Fruit fly (Drosophila melanogaster) whole organism, embryonic: ENCODE data around the gene MAPk-Ak2.

Experiments used
- Ada2b ChIP-seq: fragments of 200-800 bp; sonication (Bioruptor generic); IDR thresholded peaks from 2 replicates; pipeline ENCODE4 v1.3.6; 2022; ENCODE audit warnings: missing biosample characterization, missing genetic modification characterization
- Bteb2 ChIP-seq: fragments of 200-800 bp; sonication (Bioruptor generic); optimal IDR thresholded peaks from 2 replicates; lab custom pipeline; 2016; ENCODE audit warnings: missing biosample characterization, missing genetic modification characterization
- C15 ChIP-seq: fragments of 200-800 bp; sonication (Bioruptor generic); IDR thresholded peaks from 3 replicates; pipeline ENCODE4 v1.3.6; 2022; ENCODE audit warnings: missing biosample characterization, missing genetic modification characterization
- CG10959 ChIP-seq: fragments of 200-800 bp; sonication (Bioruptor generic); IDR thresholded peaks from 2 replicates; pipeline ENCODE4 v1.3.6; 2022; ENCODE audit warnings: missing biosample characterization, missing genetic modification characterization
- CG11560 ChIP-seq: fragments of 200-800 bp; sonication (Bioruptor generic); IDR thresholded peaks from 3 replicates; pipeline ENCODE4 v1.3.6; 2022; ENCODE audit warnings: missing biosample characterization, missing genetic modification characterization
- CG11695 ChIP-seq: fragments of 200-800 bp; sonication (Bioruptor generic); IDR thresholded peaks from 3 replicates; pipeline ENCODE4 v1.3.6; 2022; ENCODE audit warnings: missing biosample characterization, missing genetic modification characterization
- CG1233 ChIP-seq: fragments of 200-800 bp; sonication (Bioruptor generic); optimal IDR thresholded peaks from 4 replicates; lab custom pipeline; 2018; ENCODE audit warnings: missing biosample characterization, mild to moderate bottlenecking, missing genetic modification characterization
- CG14441 ChIP-seq: fragments of 200-800 bp; sonication (Bioruptor generic); IDR thresholded peaks from 2 replicates; pipeline ENCODE4 v1.3.6; 2022; ENCODE audit warnings: missing biosample characterization, missing genetic modification characterization
- CG16813 ChIP-seq: fragments of 200-800 bp; sonication (Bioruptor generic); IDR thresholded peaks from 3 replicates; pipeline ENCODE4 v1.3.6; 2022; ENCODE audit warnings: missing biosample characterization, missing genetic modification characterization; ENCODE audit not compliant: partially characterized antibody
- CG17361 ChIP-seq: fragments of 200-800 bp; sonication (Bioruptor generic); IDR thresholded peaks from 3 replicates; pipeline ENCODE4 v1.3.6; 2022; ENCODE audit warnings: missing biosample characterization, missing genetic modification characterization
- CG30403 ChIP-seq: fragments of 200-800 bp; sonication (Bioruptor generic); optimal IDR thresholded peaks from 3 replicates; lab custom pipeline; 2016; ENCODE audit warnings: missing biosample characterization, missing genetic modification characterization
- CG3065 ChIP-seq: fragments of 200-800 bp; sonication (Bioruptor generic); optimal IDR thresholded peaks from 2 replicates; lab custom pipeline; 2016; ENCODE audit warnings: missing biosample characterization, missing genetic modification characterization
- CG42726 ChIP-seq: fragments of 200-800 bp; sonication (Bioruptor generic); IDR thresholded peaks from 2 replicates; pipeline ENCODE4 v1.3.6; 2022; ENCODE audit warnings: missing biosample characterization, missing genetic modification characterization; ENCODE audit not compliant: partially characterized antibody
- CG43689 ChIP-seq: fragments of 200-800 bp; sonication (Bioruptor generic); IDR thresholded peaks from 2 replicates; pipeline ENCODE4 v1.3.6; 2022; ENCODE audit warnings: missing biosample characterization, missing genetic modification characterization
- CG7987 ChIP-seq: fragments of 200-800 bp; sonication (Bioruptor generic); optimal IDR thresholded peaks from 2 replicates; lab custom pipeline; 2018; ENCODE audit warnings: missing biosample characterization, mild to moderate bottlenecking, missing genetic modification characterization, moderate library complexity
- CG8359 ChIP-seq: fragments of 200-800 bp; sonication (Bioruptor generic); optimal IDR thresholded peaks from 2 replicates; lab custom pipeline; 2017; ENCODE audit warnings: missing biosample characterization, mild to moderate bottlenecking, missing genetic modification characterization, borderline replicate concordance
- CG9876 ChIP-seq: fragments of 200-800 bp; sonication (Bioruptor generic); optimal IDR thresholded peaks from 2 replicates; lab custom pipeline; 2016; ENCODE audit warnings: missing biosample characterization, missing genetic modification characterization
- CG9932 ChIP-seq: fragments of 200-800 bp; sonication (Bioruptor generic); IDR thresholded peaks from 2 replicates; pipeline ENCODE4 v1.3.6; 2022; ENCODE audit warnings: missing biosample characterization, missing genetic modification characterization
- Ets65A ChIP-seq: fragments of 200-800 bp; sonication (Bioruptor generic); peaks from one replicate; lab custom pipeline; 2016; ENCODE audit warnings: missing biosample characterization, missing genetic modification characterization
- Gsc ChIP-seq: fragments of 200-800 bp; sonication (Bioruptor generic); IDR thresholded peaks from 2 replicates; pipeline ENCODE4 v1.3.6; 2022; ENCODE audit warnings: missing biosample characterization, missing genetic modification characterization
- HLH54F ChIP-seq: fragments of 200-800 bp; sonication (Bioruptor generic); optimal IDR thresholded peaks from 3 replicates; lab custom pipeline; 2016; ENCODE audit warnings: missing biosample characterization, missing genetic modification characterization
- HLHmδ ChIP-seq: fragments of 200-800 bp; sonication (Bioruptor generic); optimal IDR thresholded peaks from 2 replicates; lab custom pipeline; 2018; ENCODE audit warnings: missing biosample characterization, mild to moderate bottlenecking, missing genetic modification characterization, moderate library complexity
- Max ChIP-seq: fragments of 200-800 bp; sonication (Bioruptor generic); optimal IDR thresholded peaks from 2 replicates; lab custom pipeline; 2016; ENCODE audit warnings: missing biosample characterization, mild to moderate bottlenecking, missing genetic modification characterization
- NfI ChIP-seq: fragments of 200-800 bp; sonication (Bioruptor generic); optimal IDR thresholded peaks from 3 replicates; lab custom pipeline; 2018; ENCODE audit warnings: missing biosample characterization, mild to moderate bottlenecking, missing genetic modification characterization, moderate library complexity
- Oaz ChIP-seq: fragments of 200-800 bp; sonication (Bioruptor generic); IDR thresholded peaks from 2 replicates; pipeline ENCODE4 v1.3.6; 2022; ENCODE audit warnings: missing biosample characterization, missing genetic modification characterization
- Scr ChIP-seq: fragments of 200-800 bp; sonication (Bioruptor generic); IDR thresholded peaks from 2 replicates; pipeline ENCODE4 v1.3.6; 2022; ENCODE audit warnings: missing biosample characterization, missing genetic modification characterization; ENCODE audit not compliant: partially characterized antibody
- Stat92E ChIP-seq, 3 experiments: fragments of >200 bp in 2 of 3; fragments of 200-800 bp in 1 of 3; sonication (Bioruptor generic) in 1 of 3; optimal IDR thresholded peaks; 2 replicates each; lab custom pipeline; 2017 to 2019; ENCODE audit warnings: missing biosample characterization in 3 of 3, missing genetic modification characterization in 3 of 3, mild to moderate bottlenecking in 1 of 3, moderate library complexity in 1 of 3
- ab ChIP-seq: fragments of 200-800 bp; sonication (Bioruptor generic); optimal IDR thresholded peaks from 2 replicates; lab custom pipeline; 2016; ENCODE audit warnings: missing biosample characterization, missing genetic modification characterization
- ap ChIP-seq: fragments of 200-800 bp; sonication (Bioruptor generic); IDR thresholded peaks from 2 replicates; pipeline ENCODE4 v1.3.6; 2022; ENCODE audit warnings: missing biosample characterization, missing genetic modification characterization
- btn ChIP-seq: fragments of 200-800 bp; sonication (Bioruptor generic); optimal IDR thresholded peaks from 2 replicates; lab custom pipeline; 2016; ENCODE audit warnings: missing biosample characterization, missing genetic modification characterization
- cas ChIP-seq: fragments of 200-800 bp; sonication (Bioruptor generic); IDR thresholded peaks from 2 replicates; pipeline ENCODE4 v1.3.6; 2022; ENCODE audit warnings: missing biosample characterization, missing genetic modification characterization
- cato ChIP-seq: fragments of 200-800 bp; sonication (Bioruptor generic); optimal IDR thresholded peaks from 2 replicates; lab custom pipeline; 2016; ENCODE audit warnings: missing biosample characterization, missing genetic modification characterization, borderline replicate concordance
- dan ChIP-seq: fragments of 200-800 bp; sonication (Bioruptor generic); IDR thresholded peaks from 2 replicates; pipeline ENCODE4 v1.3.6; 2022; ENCODE audit warnings: missing biosample characterization, missing genetic modification characterization
- danr ChIP-seq: fragments of 200-800 bp; sonication (Bioruptor generic); IDR thresholded peaks from 2 replicates; pipeline ENCODE4 v1.3.6; 2022; ENCODE audit warnings: missing biosample characterization, missing genetic modification characterization
- dmrt99B ChIP-seq: fragments of 200-800 bp; sonication (Bioruptor generic); optimal IDR thresholded peaks from 2 replicates; lab custom pipeline; 2018; ENCODE audit warnings: missing biosample characterization, mild to moderate bottlenecking, missing genetic modification characterization, moderate library complexity
- emc ChIP-seq: fragments of 200-800 bp; sonication (Bioruptor generic); optimal IDR thresholded peaks from 2 replicates; lab custom pipeline; 2016; ENCODE audit warnings: missing biosample characterization, missing genetic modification characterization
- ems ChIP-seq: fragments of 200-800 bp; sonication (Bioruptor generic); optimal IDR thresholded peaks from 3 replicates; lab custom pipeline; 2016; ENCODE audit warnings: missing biosample characterization, missing genetic modification characterization
- esg ChIP-seq: fragments of 200-800 bp; sonication (Bioruptor generic); conservative IDR thresholded peaks from 2 replicates; pipeline ENCODE4 v1.3.6; 2022; ENCODE audit warnings: missing biosample characterization, missing genetic modification characterization
- fd64A ChIP-seq: fragments of 200-800 bp; sonication (Bioruptor generic); optimal IDR thresholded peaks from 3 replicates; lab custom pipeline; 2018; ENCODE audit warnings: missing biosample characterization, mild to moderate bottlenecking, missing genetic modification characterization
- fru ChIP-seq: fragments of >200 bp; optimal IDR thresholded peaks from 2 replicates; lab custom pipeline; 2017
- gce ChIP-seq: fragments of 200-800 bp; sonication (Bioruptor generic); IDR thresholded peaks from 3 replicates; pipeline ENCODE4 v1.3.6; 2022; ENCODE audit warnings: missing biosample characterization, missing genetic modification characterization
- gcm2 ChIP-seq: fragments of 200-800 bp; sonication (Bioruptor generic); optimal IDR thresholded peaks from 2 replicates; lab custom pipeline; 2016; ENCODE audit warnings: missing biosample characterization, missing genetic modification characterization
- ken ChIP-seq: fragments of 200-800 bp; sonication (Bioruptor generic); IDR thresholded peaks from 3 replicates; pipeline ENCODE4 v1.3.6; 2022; ENCODE audit warnings: missing biosample characterization, missing genetic modification characterization
- kni ChIP-seq: fragments of 200-800 bp; sonication (Bioruptor generic); optimal IDR thresholded peaks from 3 replicates; lab custom pipeline; 2017; ENCODE audit warnings: mild to moderate bottlenecking, missing biosample characterization, missing genetic modification reagents, missing genetic modification characterization
- mam ChIP-seq: fragments of 200-800 bp; sonication (Bioruptor generic); optimal IDR thresholded peaks from 3 replicates; lab custom pipeline; 2016; ENCODE audit warnings: missing biosample characterization, missing genetic modification characterization
- mld ChIP-seq: fragments of 200-800 bp; sonication (Bioruptor generic); IDR thresholded peaks from 3 replicates; pipeline ENCODE4 v1.3.6; 2022; ENCODE audit warnings: missing biosample characterization, missing genetic modification characterization; ENCODE audit not compliant: partially characterized antibody
- pfk ChIP-seq: fragments of 200-800 bp; sonication (Bioruptor generic); optimal IDR thresholded peaks from 2 replicates; lab custom pipeline; 2018; ENCODE audit warnings: missing biosample characterization, mild to moderate bottlenecking, missing genetic modification characterization, moderate library complexity
- ranshi ChIP-seq: fragments of 200-800 bp; sonication (Bioruptor generic); IDR thresholded peaks from 2 replicates; pipeline ENCODE4 v1.3.6; 2022; ENCODE audit warnings: missing biosample characterization, missing genetic modification characterization
- sc ChIP-seq, 3 experiments: fragments of >200 bp in 2 of 3; fragments of 200-800 bp in 1 of 3; sonication (Bioruptor generic) in 1 of 3; optimal IDR thresholded peaks; 2 replicates in 2 of 3; 3 replicates in 1 of 3; lab custom pipeline; 2017; ENCODE audit warnings: mild to moderate bottlenecking in 1 of 3, missing biosample characterization in 1 of 3, missing genetic modification characterization in 1 of 3, missing genetic modification reagents in 1 of 3
- vvl ChIP-seq: fragments of 200-800 bp; sonication (Bioruptor generic); IDR thresholded peaks from 2 replicates; pipeline ENCODE4 v1.3.6; 2022; ENCODE audit warnings: missing biosample characterization, missing genetic modification characterization

Gene MAPk-Ak2

DNA sequence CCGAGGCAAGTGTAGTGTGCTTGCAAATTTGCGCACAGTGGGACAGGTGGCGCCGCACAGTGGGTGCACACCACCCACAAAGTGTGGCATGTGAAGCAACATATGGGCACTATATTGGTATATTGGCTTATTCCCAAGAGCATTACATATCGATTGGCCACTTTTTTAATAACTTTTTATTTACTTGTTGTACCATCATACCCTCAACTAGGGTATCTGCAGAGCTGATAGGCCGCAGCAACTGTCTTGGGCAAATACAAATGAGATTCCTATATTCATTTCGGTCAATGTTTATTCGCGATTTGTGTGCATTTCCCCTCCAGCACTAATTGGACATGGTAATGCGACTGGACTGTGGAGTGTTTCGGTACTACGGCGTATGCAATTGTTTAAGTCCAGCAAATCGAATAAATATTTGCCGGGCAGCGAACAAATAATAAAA is 39.2 kb downstream of the MAPk-Ak2 start (continued):
- TF ChIP-seq mld (no peak), Gsc (0 out of 2 replicates have a peak, but pooled peaks have one; percentile 30), dan (no peak), CG42726 (GFP tag; lab: Robert Waterston, UW) (no peak), btn (GFP tag; lab: Kevin White, UChicago) (peak; percentile 8), mam (GFP tag; lab: Kevin White, UChicago) (peak; percentile 49), ab (GFP tag; lab: Kevin White, UChicago) (no peak), Oaz (GFP tag; lab: Robert Waterston, UW) (0 out of 2 replicates have a peak, but pooled peaks have one; percentile 19), Scr (GFP tag; lab: Robert Waterston, UW) (no peak), Bteb2 (no peak), CG9932 (GFP tag; lab: Robert Waterston, UW) (0 out of 2 replicates have a peak, but pooled peaks have one; percentile 20), NfI (GFP tag; lab: Kevin White, UChicago) (no peak), ems (GFP tag; lab: Kevin White, UChicago) (no peak), danr (GFP tag; lab: Robert Waterston, UW) (peak; percentile 11; the same call in 1 of the 2 replicates), CG3065 (GFP tag; lab: Kevin White, UChicago) (no peak), HLH54F (GFP tag; lab: Kevin White, UChicago) (peak; percentile 30), Max (GFP tag; lab: Kevin White, UChicago) (no peak), Stat92E (GFP tag; optimal IDR thresholded peaks at IDR 0.05; lab: Kevin White, UChicago) (no peak), CG14441 (GFP tag; lab: Robert Waterston, UW) (peak; percentile 73), fd64A (peak; percentile 75), CG8359 (GFP tag; lab: Kevin White, UChicago) (peak; percentile 31), CG7987 (peak; percentile 36), esg (peak; percentile 53), CG10959 (GFP tag; lab: Robert Waterston, UW) (0 out of 2 replicates have a peak, but pooled peaks have one; percentile 39), CG1233 (GFP tag; lab: Kevin White, UChicago) (peak; percentile 47), Ada2b (GFP tag; lab: Robert Waterston, UW) (peak; percentile 54), CG30403 (GFP tag; lab: Kevin White, UChicago) (peak; percentile 32), dmrt99B (tag; lab: Kevin White, UChicago) (peak; percentile 52), vvl (GFP tag; lab: Robert Waterston, UW) (peak; percentile 55; the same call in 1 of the 2 replicates), ranshi (0 out of 2 replicates have a peak, but pooled peaks have one; percentile 18), emc (GFP tag; lab: Kevin White, UChicago) (no peak), C15 (no peak), CG9876 (GFP tag; lab: Kevin White, UChicago) (peak; percentile 28), CG17361 (GFP tag; lab: Robert Waterston, UW) (peak; percentile 71), cas (GFP tag; lab: Robert Waterston, UW) (no peak), CG11695 (no peak), cato (GFP tag; lab: Kevin White, UChicago) (peak; percentile 20), CG11560 (tag; lab: Robert Waterston, UW) (no peak; the same call in 2 of the 3 replicates), kni (GFP tag; lab: Kevin White, UChicago) (no peak), Ets65A (GFP tag; lab: Kevin White, UChicago) (peak; percentile 91), ken (peak; percentile 54; the same call in 1 of the 3 replicates), sc (optimal IDR thresholded peaks at IDR 0.05; lab: Kevin White, UChicago) (no peak), sc (GFP tag; optimal IDR thresholded peaks at IDR 0.05; lab: Kevin White, UChicago) (peak; percentile 65), gcm2 (GFP tag; lab: Kevin White, UChicago) (no peak), pfk (GFP tag; lab: Kevin White, UChicago) (no peak), gce (GFP tag; lab: Robert Waterston, UW) (no peak), HLHmδ (GFP tag; lab: Kevin White, UChicago) (peak; percentile 41), ap (0 out of 2 replicates have a peak, but pooled peaks have one; percentile 55), CG43689 (GFP tag; lab: Robert Waterston, UW) (peak; percentile 57), CG16813 (GFP tag; lab: Robert Waterston, UW) (no peak), fru (lab: Kevin White, UChicago) (no peak)
